Worm (Caenorhabditis elegans): ENCODE data around the gene twk-4.

The twk-4 gene

ce11 chrII:9154339-9154738 is 39.8 kb downstream of the twk-4 start:
- TF ChIP-seq hlh-15 (tag; optimal IDR thresholded peaks at IDR 0.05) (no peak), eyg-1 (tag; optimal IDR thresholded peaks at IDR 0.05) (no peak), fax-1 (tag; optimal IDR thresholded peaks at IDR 0.05) (no peak), rnt-1 (tag; optimal IDR thresholded peaks at IDR 0.05) (no peak), syd-9 (tag; optimal IDR thresholded peaks at IDR 0.05) (no peak), nhr-11 (tag; optimal IDR thresholded peaks at IDR 0.05) (no peak), pha-2 (tag; optimal IDR thresholded peaks at IDR 0.05) (no peak)

DNA sequence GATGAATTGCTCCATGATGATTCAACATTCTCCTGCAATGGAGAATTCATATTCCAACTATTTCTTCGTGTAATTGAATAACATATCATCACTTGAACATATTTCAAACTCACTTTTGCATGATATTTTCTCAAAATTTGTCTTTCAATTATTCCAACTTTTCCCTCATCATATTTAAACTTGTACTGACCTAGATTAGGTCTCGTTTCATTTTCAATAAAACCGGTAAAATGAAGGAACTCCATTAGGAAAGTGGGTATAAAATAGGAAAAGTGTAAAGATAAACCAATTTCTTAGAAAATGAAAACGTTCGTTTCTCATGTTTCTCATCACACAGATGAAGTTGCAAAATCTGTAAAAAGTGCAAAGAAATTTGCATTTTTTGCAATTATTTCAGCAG is 41.9 kb downstream of the twk-4 start, which contains the start of gene col-78:
col-78 (plus strand) TSS at position 301 of the 400 bp plus-strand sequence.
- TF ChIP-seq tbx-7 (tag; optimal IDR thresholded peaks at IDR 0.05) (no peak), nfya-1 (tag; optimal IDR thresholded peaks at IDR 0.05) (no peak), ceh-34 (tag; optimal IDR thresholded peaks at IDR 0.05) (no peak), fkh-6 (tag; optimal IDR thresholded peaks at IDR 0.05) (no peak), ceh-45 (GFP tag; IDR thresholded peaks at IDR 0.05) (no peak), ceh-2 (tag; optimal IDR thresholded peaks at IDR 0.05) (no peak), gmeb-2 (tag; optimal IDR thresholded peaks at IDR 0.05) (no peak), ttx-3 (tag; optimal IDR thresholded peaks at IDR 0.05) (no peak), pat-9 (tag; optimal IDR thresholded peaks at IDR 0.05) (no peak), zip-5 (tag; optimal IDR thresholded peaks at IDR 0.05) (no peak), pha-4 (tag; optimal IDR thresholded peaks at IDR 0.05) (no peak), fkh-10 (GFP tag; optimal IDR thresholded peaks at IDR 0.05) (no peak)

DNA sequence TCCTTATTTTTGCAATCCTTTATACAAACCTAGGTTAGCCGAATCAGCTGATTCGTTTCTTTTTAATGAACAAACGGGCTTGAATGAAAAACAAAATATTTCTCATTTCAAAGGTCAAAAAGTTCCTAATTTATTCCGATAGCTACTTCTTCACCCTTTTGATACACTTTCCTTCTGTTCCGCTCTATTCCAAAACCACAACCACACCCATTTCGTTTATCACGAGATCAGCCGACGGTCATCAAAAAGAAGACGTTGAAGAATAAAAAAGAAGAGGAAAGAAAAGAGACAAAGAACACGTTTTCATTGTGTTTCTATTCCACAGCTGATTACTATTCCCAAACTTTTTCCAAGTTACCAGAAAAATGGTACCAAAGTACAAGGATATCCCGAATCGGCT is 46.0 kb downstream of the twk-4 start:
- TF ChIP-seq ceh-45 (GFP tag; IDR thresholded peaks at IDR 0.05), result no peak
- no peak for TF ChIP-seq ref-2 (tag; optimal IDR thresholded peaks at IDR 0.05)
- TF ChIP-seq C38D4.7 (GFP tag; optimal IDR thresholded peaks at IDR 0.05), result no peak
- TF ChIP-seq fkh-6 (tag; optimal IDR thresholded peaks at IDR 0.05), result no peak
- TF ChIP-seq rnt-1 (tag; optimal IDR thresholded peaks at IDR 0.05), result no peak
- no peak for TF ChIP-seq fax-1 (tag; optimal IDR thresholded peaks at IDR 0.05)
- TF ChIP-seq eyg-1 (tag; optimal IDR thresholded peaks at IDR 0.05), result no peak
- no peak for TF ChIP-seq hlh-13 (GFP tag; optimal IDR thresholded peaks at IDR 0.05)

DNA sequence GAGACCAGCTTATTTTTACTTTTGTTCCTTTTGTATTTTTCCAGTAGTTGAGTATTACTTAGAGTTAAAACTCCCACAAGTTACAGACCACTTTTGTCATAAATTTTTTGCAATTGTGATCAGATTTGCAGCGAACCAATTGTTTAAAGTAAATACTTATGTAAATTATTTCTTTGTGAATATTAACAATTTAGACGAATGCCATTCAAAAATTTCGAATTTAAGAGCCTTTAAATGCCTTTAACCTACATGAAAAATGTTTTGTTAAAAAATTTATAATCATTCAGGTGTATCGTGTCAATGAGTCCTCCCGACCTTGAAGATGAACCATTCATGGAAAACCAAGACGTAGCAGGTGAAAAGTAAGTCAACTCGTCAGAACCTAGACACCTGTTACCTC is 48.1 kb downstream of the twk-4 start, which contains the start of gene W07A12.4:
W07A12.4 (plus strand) TSS at position 301 of the 400 bp plus-strand sequence.
- TF ChIP-seq ztf-16 (tag; optimal IDR thresholded peaks at IDR 0.05) (no peak), tbx-7 (tag; optimal IDR thresholded peaks at IDR 0.05) (no peak), rnt-1 (tag; optimal IDR thresholded peaks at IDR 0.05) (no peak), che-1 (tag; optimal IDR thresholded peaks at IDR 0.05) (no peak), sox-2 (GFP tag; IDR thresholded peaks at IDR 0.05) (no peak), ceh-19 (GFP tag; optimal IDR thresholded peaks at IDR 0.05) (no peak), syd-9 (tag; optimal IDR thresholded peaks at IDR 0.05) (no peak), elt-4 (tag; optimal IDR thresholded peaks at IDR 0.05) (no peak), pax-1 (tag; optimal IDR thresholded peaks at IDR 0.05) (no peak), dmd-4 (tag; optimal IDR thresholded peaks at IDR 0.05; ENCODE audit: borderline replicate concordance) (no peak), pha-4 (tag; optimal IDR thresholded peaks at IDR 0.05) (no peak), ahr-1 (tag; optimal IDR thresholded peaks at IDR 0.05) (no peak), ama-1 (optimal IDR thresholded peaks at IDR 0.05) (no peak), pat-9 (tag; optimal IDR thresholded peaks at IDR 0.05) (no peak), C08G9.2 (tag; optimal IDR thresholded peaks at IDR 0.05) (no peak), fax-1 (tag; optimal IDR thresholded peaks at IDR 0.05) (no peak), nfya-1 (tag; optimal IDR thresholded peaks at IDR 0.05) (no peak), ceh-18 (tag; optimal IDR thresholded peaks at IDR 0.05) (no peak)

ce11 chrII:9144366-9144765 is 49.7 kb downstream of the twk-4 start:
- no peak for TF ChIP-seq ttx-3 (tag; optimal IDR thresholded peaks at IDR 0.05)
- no peak for TF ChIP-seq tbx-7 (tag; optimal IDR thresholded peaks at IDR 0.05)
- TF ChIP-seq dmd-4 (tag; optimal IDR thresholded peaks at IDR 0.05; ENCODE audit: borderline replicate concordance), result no peak
- TF ChIP-seq hlh-8 (tag; optimal IDR thresholded peaks at IDR 0.05), result no peak
- TF ChIP-seq ceh-31 (tag; optimal IDR thresholded peaks at IDR 0.05), result no peak
- no peak for TF ChIP-seq ceh-2 (tag; optimal IDR thresholded peaks at IDR 0.05)
- no peak for TF ChIP-seq unc-42 (tag; optimal IDR thresholded peaks at IDR 0.05)
- TF ChIP-seq gmeb-2 (tag; optimal IDR thresholded peaks at IDR 0.05), result no peak
- TF ChIP-seq unc-3 (GFP tag; conservative IDR thresholded peaks at IDR 0.05), result no peak
- no peak for TF ChIP-seq unc-3 (tag; optimal IDR thresholded peaks at IDR 0.05)
- no peak for TF ChIP-seq npax-4 (tag; optimal IDR thresholded peaks at IDR 0.05)
- no peak for TF ChIP-seq dve-1 (tag; optimal IDR thresholded peaks at IDR 0.05)
- no peak for TF ChIP-seq ceh-30 (tag; optimal IDR thresholded peaks at IDR 0.05)
- TF ChIP-seq unc-55 (GFP tag; optimal IDR thresholded peaks at IDR 0.05), result no peak

Data from whole organism, late embryonic.